2 fruit fly cellular contexts compared by ENCODE assay signal in the genomic region with DNA sequence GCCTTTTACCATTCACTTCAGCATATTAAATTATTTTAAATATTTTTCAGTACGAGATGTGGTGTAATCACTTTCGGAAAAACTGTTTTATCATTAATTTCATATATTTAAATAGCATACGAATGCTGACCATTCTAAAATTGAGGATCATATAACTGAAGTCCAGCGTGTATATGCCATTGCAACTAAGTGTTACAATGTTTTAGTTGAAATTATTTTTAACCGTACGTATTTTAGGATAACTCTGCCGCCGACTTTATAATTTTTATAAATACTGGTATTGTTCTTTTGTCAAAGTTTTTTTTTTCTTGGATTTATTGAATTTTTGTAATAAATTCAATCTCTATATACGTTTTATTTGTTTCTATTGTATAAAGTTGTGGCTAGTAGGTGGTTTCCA.
A peak's percentile ranks its signal among the peaks of the same experiment; 100 is the strongest.
TF ChIP-seq lines count a peak whose summit lies in the region.

No protein-coding gene starts in this region.

- TF ChIP-seq CTCF in whole organism, embryonic (GFP tag; optimal IDR thresholded peaks at IDR 0.05; lab: Kevin White, UChicago), result no peak

TF ChIP-seq in whole organism, embryonic, 481 proteins besides CTCF, POLR2A, EP300 and RAD21:
- TF ChIP-seq cwo (GFP tag; optimal IDR thresholded peaks at IDR 0.05; lab: Kevin White, UChicago) (no peak), CG3281 (GFP tag; optimal IDR thresholded peaks at IDR 0.05; lab: Kevin White, UChicago) (no peak), CG8089 (GFP tag; optimal IDR thresholded peaks at IDR 0.05; lab: Kevin White, UChicago) (peak; percentile 98), Nf-YA (GFP tag; IDR thresholded peaks at IDR 0.05; lab: Robert Waterston, UW) (no peak), CG1603 (tag; optimal IDR thresholded peaks at IDR 0.05; lab: Kevin White, UChicago) (peak; percentile 3), CG30020 (tag; optimal IDR thresholded peaks at IDR 0.05; lab: Kevin White, UChicago) (peak; percentile 31), sug (tag; optimal IDR thresholded peaks at IDR 0.05; lab: Kevin White, UChicago) (no peak)

TF ChIP-seq in whole organism, prepupa, 60 proteins besides CTCF, POLR2A, EP300 and RAD21:
- no peak for TF ChIP-seq CG6163 (GFP tag; IDR thresholded peaks at IDR 0.05; lab: Robert Waterston, UW)
- no peak for TF ChIP-seq CG8119 (GFP tag; IDR thresholded peaks at IDR 0.05; lab: Robert Waterston, UW)
- TF ChIP-seq CG8632 (GFP tag; optimal IDR thresholded peaks at IDR 0.05; lab: Kevin White, UChicago), result no peak
- peak; percentile 17 for TF ChIP-seq svp (GFP tag; lab: Kevin White, UChicago)
